Fruit fly (Drosophila melanogaster) whole organism, wandering third instar larva: ENCODE results near the gene CG42500.

Source experiments
- CG32264 ChIP-seq: fragments of 200-800 bp; sonication (Bioruptor generic); optimal IDR thresholded peaks from 2 replicates; lab custom pipeline; 2016; ENCODE audit warnings: missing biosample characterization, missing genetic modification characterization
- CG9705 ChIP-seq: fragments of 200-800 bp; sonication (Bioruptor generic); optimal IDR thresholded peaks from 2 replicates; lab custom pipeline; 2018; ENCODE audit warnings: missing biosample characterization, mild to moderate bottlenecking, missing genetic modification characterization
- CrebA ChIP-seq: fragments of 200-800 bp; sonication (Bioruptor generic); optimal IDR thresholded peaks from 2 replicates; lab custom pipeline; 2016; ENCODE audit warnings: missing biosample characterization, mild to moderate bottlenecking, missing genetic modification characterization, borderline replicate concordance
- Dfd ChIP-seq: fragments of >200 bp; optimal IDR thresholded peaks from 2 replicates; lab custom pipeline; 2017; ENCODE audit warnings: missing biosample characterization, missing genetic modification characterization
- Dif ChIP-seq: fragments of 200-275, 200-300 bp; sonication (Bioruptor generic); optimal IDR thresholded peaks from 2 replicates; lab custom pipeline; 2018; ENCODE audit warnings: missing biosample characterization, missing genetic modification characterization; ENCODE audit not compliant: partially characterized antibody
- GATAd ChIP-seq: sonication (Bioruptor generic); optimal IDR thresholded peaks from 2 replicates; lab custom pipeline; 2016; ENCODE audit warnings: missing biosample characterization, missing genetic modification characterization
- Hr83 ChIP-seq: fragments of 200-300 bp; sonication (Bioruptor generic); optimal IDR thresholded peaks from 2 replicates; lab custom pipeline; 2016; ENCODE audit warnings: missing biosample characterization, mild to moderate bottlenecking, missing genetic modification characterization, moderate library complexity; ENCODE audit not compliant: poor library complexity, severe bottlenecking
- Jra ChIP-seq: sonication (Bioruptor generic); optimal IDR thresholded peaks from 2 replicates; lab custom pipeline; 2016; ENCODE audit warnings: missing biosample characterization, missing genetic modification characterization
- Mio ChIP-seq: sonication (Bioruptor generic); optimal IDR thresholded peaks from 2 replicates; lab custom pipeline; 2016; ENCODE audit warnings: missing biosample characterization, missing genetic modification characterization
- Myc ChIP-seq: fragments of >200 bp; optimal IDR thresholded peaks from 2 replicates; lab custom pipeline; 2017
- N ChIP-seq: fragments of >200 bp; optimal IDR thresholded peaks from 2 replicates; lab custom pipeline; 2018; ENCODE audit warnings: missing biosample characterization, missing external identifiers, missing genetic modification characterization
- Rel ChIP-seq, 2 experiments: fragments of 200-800 bp; sonication (Bioruptor generic) in 1 of 2; optimal IDR thresholded peaks; 2 replicates in 1 of 2; 3 replicates in 1 of 2; lab custom pipeline; 2016 to 2019; ENCODE audit warnings: mild to moderate bottlenecking in 2 of 2, missing biosample characterization in 2 of 2, missing genetic modification characterization in 2 of 2, moderate library complexity in 1 of 2
- Sp1 ChIP-seq: fragments of 200-800 bp; sonication (Bioruptor generic); optimal IDR thresholded peaks from 3 replicates; lab custom pipeline; 2019; ENCODE audit warnings: missing biosample characterization, mild to moderate bottlenecking, missing genetic modification characterization, moderate library complexity
- Vsx2 ChIP-seq: fragments of 200-300, 225-300 bp; sonication (Bioruptor generic); optimal IDR thresholded peaks from 2 replicates; lab custom pipeline; 2018; ENCODE audit warnings: missing biosample characterization, missing genetic modification characterization; ENCODE audit not compliant: partially characterized antibody
- brk ChIP-seq: fragments of 200-800 bp; sonication (Bioruptor generic); optimal IDR thresholded peaks from 2 replicates; lab custom pipeline; 2016; ENCODE audit warnings: missing biosample characterization, mild to moderate bottlenecking, missing genetic modification characterization
- dl ChIP-seq, 2 experiments: fragments of 175-275, 200-275 bp in 1 of 2; fragments of 200-275 bp in 1 of 2; sonication (Bioruptor generic); optimal IDR thresholded peaks; lab custom pipeline; 2018; ENCODE audit warnings: mild to moderate bottlenecking in 2 of 2, missing biosample characterization in 2 of 2, missing genetic modification characterization in 2 of 2, moderate library complexity in 2 of 2; ENCODE audit not compliant: partially characterized antibody in 2 of 2, insufficient read depth in 1 of 2
- dmrt93B ChIP-seq: fragments of 200-800 bp; sonication (Bioruptor generic); optimal IDR thresholded peaks from 2 replicates; lab custom pipeline; 2018; ENCODE audit warnings: missing biosample characterization, mild to moderate bottlenecking, missing genetic modification characterization
- dsf ChIP-seq: sonication (Bioruptor generic); optimal IDR thresholded peaks from 2 replicates; lab custom pipeline; 2016; ENCODE audit warnings: missing biosample characterization, missing genetic modification characterization, borderline replicate concordance
- ey ChIP-seq: fragments of 200-800 bp; sonication (Bioruptor generic); optimal IDR thresholded peaks from 2 replicates; lab custom pipeline; 2016; ENCODE audit warnings: missing biosample characterization, missing genetic modification characterization
- fru ChIP-seq: fragments of 200-800 bp; sonication (Bioruptor generic); optimal IDR thresholded peaks from 3 replicates; lab custom pipeline; 2016; ENCODE audit warnings: missing biosample characterization, mild to moderate bottlenecking, missing genetic modification characterization
- jim ChIP-seq: fragments of 175-275, 200-325 bp; sonication (Bioruptor generic); optimal IDR thresholded peaks from 2 replicates; lab custom pipeline; 2016; ENCODE audit warnings: missing biosample characterization, mild to moderate bottlenecking, missing genetic modification characterization
- lola ChIP-seq: fragments of >200 bp; optimal IDR thresholded peaks from 2 replicates; lab custom pipeline; 2017; ENCODE audit warnings: missing biosample characterization, missing genetic modification characterization
- pan ChIP-seq: fragments of >200 bp; optimal IDR thresholded peaks from 2 replicates; lab custom pipeline; 2017
- psq ChIP-seq: fragments of 200-800 bp; sonication (Bioruptor generic); optimal IDR thresholded peaks from 3 replicates; lab custom pipeline; 2017; ENCODE audit warnings: missing biosample characterization, mild to moderate bottlenecking, missing genetic modification characterization, moderate library complexity
- rgr ChIP-seq: fragments of 200-800 bp; sonication (Bioruptor generic); optimal IDR thresholded peaks from 3 replicates; lab custom pipeline; 2016; ENCODE audit warnings: missing biosample characterization, mild to moderate bottlenecking, missing genetic modification characterization
- sage ChIP-seq: fragments of 200-800 bp; sonication (Bioruptor generic); optimal IDR thresholded peaks from 2 replicates; lab custom pipeline; 2016; ENCODE audit warnings: missing biosample characterization, mild to moderate bottlenecking, missing genetic modification characterization
- sv ChIP-seq: fragments of 200-800 bp; sonication (Bioruptor generic); optimal IDR thresholded peaks from 3 replicates; lab custom pipeline; 2016; ENCODE audit warnings: missing biosample characterization, missing genetic modification characterization
- tai ChIP-seq: sonication (Bioruptor generic); optimal IDR thresholded peaks from 2 replicates; lab custom pipeline; 2016; ENCODE audit warnings: missing biosample characterization, missing genetic modification characterization
- usp ChIP-seq: fragments of >200 bp; optimal IDR thresholded peaks from 2 replicates; lab custom pipeline; 2017; ENCODE audit warnings: missing biosample characterization, missing genetic modification characterization
- woc ChIP-seq: sonication (Bioruptor generic); optimal IDR thresholded peaks from 2 replicates; lab custom pipeline; 2016; ENCODE audit warnings: missing biosample characterization, mild to moderate bottlenecking, missing genetic modification characterization

CG42500 gene

DNA sequence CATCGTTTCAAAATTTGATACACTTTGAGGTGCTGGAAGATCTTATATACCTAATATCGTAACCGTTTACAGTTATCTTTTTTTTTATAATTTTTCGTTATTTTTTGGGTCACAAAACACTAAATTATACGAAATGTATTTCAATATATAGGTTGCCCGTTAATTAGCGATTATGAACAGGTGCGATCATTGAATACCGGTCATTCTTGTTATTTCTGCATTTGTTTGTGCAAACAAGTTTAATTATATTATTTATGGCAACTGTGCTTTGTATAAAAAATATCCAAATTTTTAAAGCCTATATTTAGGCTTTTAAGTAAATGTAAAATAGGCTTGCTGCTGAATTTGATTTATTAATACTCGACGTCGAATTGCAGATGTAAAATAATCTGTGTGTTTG is at the start of gene CG42500:
TSS of gene CG42500 (minus strand) at position 101 of the 400 bp plus-strand sequence.
- no peak for TF ChIP-seq Vsx2
- no peak for TF ChIP-seq sage (GFP tag; lab: Kevin White, UChicago)
- no peak for TF ChIP-seq Rel (GFP tag; optimal IDR thresholded peaks at IDR 0.05; lab: Kevin White, UChicago)
- no peak for TF ChIP-seq Rel (tag; optimal IDR thresholded peaks at IDR 0.05; lab: Kevin White, UChicago)
- TF ChIP-seq N (GFP tag; lab: Kevin White, UChicago), result no peak
- no peak for TF ChIP-seq pan (lab: Kevin White, UChicago)

DNA sequence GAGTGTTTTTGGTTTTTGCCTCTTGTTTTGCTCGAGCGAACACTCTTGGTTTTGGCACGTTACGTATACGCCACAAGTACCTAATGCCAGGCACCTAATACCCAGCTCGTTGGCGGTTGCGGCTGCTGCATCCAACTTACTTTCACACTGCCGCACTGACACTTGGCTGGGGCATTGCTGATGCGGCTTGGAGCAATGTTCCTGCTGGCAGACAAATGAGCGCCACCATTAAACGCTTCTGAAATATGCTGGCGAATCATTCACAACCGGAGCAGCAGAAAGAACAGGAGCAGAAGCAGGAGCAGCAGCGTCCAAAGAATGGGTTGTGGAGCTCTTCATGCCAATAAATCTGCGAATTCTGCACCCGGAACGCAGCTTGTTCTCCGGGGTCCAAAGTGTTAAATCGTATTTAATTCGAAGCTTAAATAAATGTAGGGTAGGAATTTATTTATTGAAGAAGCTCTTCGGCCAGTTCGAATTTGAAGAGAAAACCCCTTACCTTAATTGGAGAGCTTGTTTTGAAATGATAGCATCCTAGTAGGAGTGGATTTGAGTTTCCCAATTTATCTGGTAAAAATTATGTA is 9.8 kb upstream of the CG42500 start, which contains the start of gene CG3199:
TSS of gene CG3199 (plus strand) at position 534 of the 584 bp plus-strand sequence.
- TF ChIP-seq Myc (lab: Kevin White, UChicago), result no peak

DNA sequence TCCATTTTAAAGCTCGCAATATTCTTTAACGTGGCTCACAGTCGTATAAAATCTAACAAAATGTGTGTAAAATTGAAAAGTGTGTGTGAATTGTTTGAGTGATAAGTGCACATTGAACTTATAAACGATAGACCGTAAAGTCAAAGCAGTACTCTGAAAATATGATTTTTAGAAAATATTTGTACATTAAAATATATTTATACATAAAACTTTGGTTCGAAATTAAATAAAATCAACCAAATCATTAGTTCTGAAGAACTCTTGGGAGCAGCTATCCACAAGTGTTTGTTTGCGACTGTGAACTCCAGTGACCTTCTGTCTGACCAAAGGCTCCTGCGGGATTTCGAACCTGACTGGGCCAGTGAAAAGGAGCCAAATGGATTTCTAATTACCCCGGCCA is 7.7 kb upstream of the CG42500 start, which contains the start of gene CG31327:
TSS of gene CG31327 (minus strand) at position 101 of the 400 bp plus-strand sequence.
- TF ChIP-seq Jra (GFP tag; lab: Kevin White, UChicago), result no peak
- no peak for TF ChIP-seq dmrt93B (GFP tag; lab: Kevin White, UChicago)

DNA sequence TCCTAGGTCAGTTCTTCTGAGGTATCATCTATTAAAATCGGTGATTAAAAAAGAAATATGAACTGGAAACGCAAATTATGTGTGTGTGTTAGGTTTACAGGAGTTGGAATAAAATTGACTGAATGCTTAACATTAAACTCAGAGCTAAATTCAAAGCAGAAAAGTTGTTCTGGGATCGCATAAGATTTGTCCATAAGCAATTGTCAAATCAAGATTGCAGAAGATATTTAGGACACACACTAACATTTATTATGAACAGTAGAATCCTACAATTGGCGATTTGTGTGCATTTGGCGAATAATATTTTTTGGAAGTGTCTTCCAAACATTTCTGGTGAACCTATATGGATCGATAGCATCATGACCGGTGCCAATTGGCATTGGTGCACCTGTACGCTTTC is 4.9 kb upstream of the CG42500 start, which contains the start of gene CG31533:
TSS of gene CG31533 (minus strand) at position 101 of the 400 bp plus-strand sequence.
- no peak for TF ChIP-seq lola (GFP tag; lab: Kevin White, UChicago)
- no peak for TF ChIP-seq fru (GFP tag; lab: Kevin White, UChicago)
- no peak for TF ChIP-seq Hr83
- no peak for TF ChIP-seq sv (GFP tag; lab: Kevin White, UChicago)
- no peak for TF ChIP-seq CG32264 (GFP tag; lab: Kevin White, UChicago)
- TF ChIP-seq psq (GFP tag; lab: Kevin White, UChicago), result no peak
- no peak for TF ChIP-seq Vsx2
- no peak for TF ChIP-seq jim (GFP tag; lab: Kevin White, UChicago)
- no peak for TF ChIP-seq Dif
- TF ChIP-seq dl (GFP tag; optimal IDR thresholded peaks at IDR 0.05; lab: Kevin White, UChicago; ENCODE audit: insufficient read depth in 1 of 2, partially characterized antibody in 2 of 2), result no peak
- TF ChIP-seq Dfd, result no peak

DNA sequence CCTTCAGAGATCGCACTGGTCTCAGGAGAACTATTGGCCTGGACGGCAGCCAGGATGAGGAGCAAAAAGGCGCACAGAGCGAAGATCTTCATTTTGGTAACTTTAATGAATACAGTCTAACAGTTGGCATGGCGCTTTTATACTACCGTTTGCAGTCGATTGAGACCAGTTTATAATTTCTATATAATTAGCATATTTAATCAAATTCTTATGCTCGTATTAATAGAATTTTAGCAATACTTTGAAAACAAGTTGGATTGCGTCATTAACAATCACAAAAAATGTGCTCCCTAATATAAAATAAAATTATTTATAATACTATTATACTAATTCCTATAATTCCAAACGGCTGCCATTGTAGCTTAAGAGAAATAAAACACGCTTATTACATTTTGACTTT is 1.9 kb upstream of the CG42500 start, which contains the start of gene CG44215:
TSS of gene CG44215 (minus strand) at position 101 of the 400 bp plus-strand sequence.
- TF ChIP-seq sv (GFP tag; lab: Kevin White, UChicago), result no peak
- TF ChIP-seq psq (GFP tag; lab: Kevin White, UChicago), result no peak
- TF ChIP-seq dl (GFP tag; optimal IDR thresholded peaks at IDR 0.05; lab: Kevin White, UChicago; ENCODE audit: insufficient read depth in 1 of 2, partially characterized antibody in 2 of 2), result no peak
- TF ChIP-seq N (GFP tag; lab: Kevin White, UChicago), result no peak
- no peak for TF ChIP-seq brk
- TF ChIP-seq CG9705 (GFP tag; lab: Kevin White, UChicago), result no peak
- no peak for TF ChIP-seq woc (GFP tag; lab: Kevin White, UChicago)
- no peak for TF ChIP-seq fru (GFP tag; lab: Kevin White, UChicago)
- no peak for TF ChIP-seq jim (GFP tag; lab: Kevin White, UChicago)
- no peak for TF ChIP-seq tai (GFP tag; lab: Kevin White, UChicago)
- TF ChIP-seq CrebA, result no peak
- no peak for TF ChIP-seq usp
- TF ChIP-seq Mio, result no peak
- TF ChIP-seq Myc (lab: Kevin White, UChicago), result no peak
- TF ChIP-seq Dif, result no peak
- TF ChIP-seq dmrt93B (GFP tag; lab: Kevin White, UChicago), result no peak
- TF ChIP-seq dsf, result no peak
- TF ChIP-seq, all 38 proteins: peak for 0

DNA sequence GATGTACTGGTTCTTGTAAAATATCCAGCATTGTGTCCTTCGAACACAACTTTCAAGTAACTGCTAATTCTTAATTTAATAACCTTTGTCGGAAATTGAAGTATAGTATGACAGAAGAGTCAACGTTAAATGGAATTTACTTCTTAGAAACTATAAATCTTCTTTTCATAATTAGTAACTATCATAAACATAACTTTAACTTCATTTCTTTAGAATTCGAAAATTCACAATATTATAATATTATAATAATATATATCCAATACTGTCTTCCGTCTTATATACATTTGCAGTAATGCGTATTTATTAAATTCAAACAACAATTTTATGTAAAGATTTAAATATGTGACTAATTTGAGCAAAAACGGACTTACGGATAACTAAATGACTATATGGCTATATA is 1.3 kb upstream of the CG42500 start, which contains the start of gene Recs1:
TSS of gene Recs1 (minus strand) at position 101 of the 400 bp plus-strand sequence.
- TF ChIP-seq jim (GFP tag; lab: Kevin White, UChicago) (no peak), CG9705 (GFP tag; lab: Kevin White, UChicago) (no peak), GATAd (GFP tag; lab: Kevin White, UChicago) (no peak), Sp1 (GFP tag; lab: Kevin White, UChicago) (no peak), fru (GFP tag; lab: Kevin White, UChicago) (no peak), ey (GFP tag; lab: Kevin White, UChicago) (no peak), rgr (GFP tag; lab: Kevin White, UChicago) (no peak), psq (GFP tag; lab: Kevin White, UChicago) (no peak), sage (GFP tag; lab: Kevin White, UChicago) (no peak), dl (GFP tag; optimal IDR thresholded peaks at IDR 0.05; lab: Kevin White, UChicago; ENCODE audit: insufficient read depth in 1 of 2, partially characterized antibody in 2 of 2) (no peak), tai (GFP tag; lab: Kevin White, UChicago) (no peak), Myc (lab: Kevin White, UChicago) (no peak)
